Fruit fly (Drosophila melanogaster): ENCODE results near the gene ranshi.

The ranshi gene

dm6 chr3R:8731597-8732263 is 2.2 kb upstream of the ranshi start, which contains the start of the genes M1BP and CG8202 (continued):
- 0 out of 2 replicates have a peak, but pooled peaks have one; percentile 40 for TF ChIP-seq dati (GFP tag; IDR thresholded peaks at IDR 0.05)
- peak; percentile 87 for TF ChIP-seq CG6765 (GFP tag; optimal IDR thresholded peaks at IDR 0.05)
- peak; percentile 7 for TF ChIP-seq jumu (GFP tag; optimal IDR thresholded peaks at IDR 0.05)
- no peak for TF ChIP-seq amos (GFP tag; IDR thresholded peaks at IDR 0.05; ENCODE audit: partially characterized antibody)
- no peak for TF ChIP-seq cas (GFP tag; IDR thresholded peaks at IDR 0.05)
- TF ChIP-seq bbx (GFP tag; IDR thresholded peaks at IDR 0.05; ENCODE audit: partially characterized antibody) = no peak
- TF ChIP-seq Dll (GFP tag; IDR thresholded peaks at IDR 0.05; ENCODE audit: partially characterized antibody) = no peak
- TF ChIP-seq Myb (GFP tag; optimal IDR thresholded peaks at IDR 0.05) = peak; percentile 41
- peak; percentile 83 for TF ChIP-seq vvl (GFP tag; IDR thresholded peaks at IDR 0.05)
- TF ChIP-seq cato (GFP tag; optimal IDR thresholded peaks at IDR 0.05; ENCODE audit: borderline replicate concordance) = peak; percentile 81
- peak; percentile 83 for TF ChIP-seq Aef1 (GFP tag; IDR thresholded peaks at IDR 0.05)
- TF ChIP-seq Gsc (GFP tag; IDR thresholded peaks at IDR 0.05) = no peak; the same call in 1 of the 2 replicates
- no peak for TF ChIP-seq CG15011 (GFP tag; optimal IDR thresholded peaks at IDR 0.05)
- TF ChIP-seq CG10462 (GFP tag; optimal IDR thresholded peaks at IDR 0.05) = peak; percentile 78
- TF ChIP-seq p53 (GFP tag; optimal IDR thresholded peaks at IDR 0.05) = no peak
- no peak for TF ChIP-seq gt (GFP tag; IDR thresholded peaks at IDR 0.05)
- peak; percentile 97 for TF ChIP-seq CG2678 (tag; optimal IDR thresholded peaks at IDR 0.05)
- peak; percentile 85 for TF ChIP-seq CG10654 (GFP tag; optimal IDR thresholded peaks at IDR 0.05)
- TF ChIP-seq CG3838 (GFP tag; optimal IDR thresholded peaks at IDR 0.05) = peak; percentile 24
- TF ChIP-seq az2 (GFP tag; optimal IDR thresholded peaks at IDR 0.05) = peak; percentile 91
- TF ChIP-seq Usf (GFP tag; optimal IDR thresholded peaks at IDR 0.05) = peak; percentile 87
- peak; percentile 0 for TF ChIP-seq vfl (GFP tag; optimal IDR thresholded peaks at IDR 0.05)
- peak; percentile 88 for TF ChIP-seq CG6854 (GFP tag; optimal IDR thresholded peaks at IDR 0.05)
- TF ChIP-seq CG10274 (GFP tag; optimal IDR thresholded peaks at IDR 0.05) = no peak
- peak; percentile 63 for TF ChIP-seq danr (GFP tag; IDR thresholded peaks at IDR 0.05)
- peak; percentile 83 for TF ChIP-seq fd3F (GFP tag; optimal IDR thresholded peaks at IDR 0.05)
- peak; percentile 78 for TF ChIP-seq CG12299 (tag; optimal IDR thresholded peaks at IDR 0.05)
- peak; percentile 74 for TF ChIP-seq ewg (GFP tag; optimal IDR thresholded peaks at IDR 0.05)
- TF ChIP-seq pum (GFP tag; optimal IDR thresholded peaks at IDR 0.05) = peak; percentile 56
- TF ChIP-seq CG33557 (GFP tag; optimal IDR thresholded peaks at IDR 0.05) = peak; percentile 94
- TF ChIP-seq Asciz (GFP tag; optimal IDR thresholded peaks at IDR 0.05) = peak; percentile 83
- TF ChIP-seq Hmx (GFP tag; optimal IDR thresholded peaks at IDR 0.05) = no peak
- peak; percentile 4 for TF ChIP-seq tup (GFP tag; optimal IDR thresholded peaks at IDR 0.05)
- TF ChIP-seq CG6272 (GFP tag; IDR thresholded peaks at IDR 0.05) = peak; percentile 59; the same call in 1 of the 2 replicates
- peak; percentile 71 for TF ChIP-seq CG14014 (GFP tag; IDR thresholded peaks at IDR 0.05)
- TF ChIP-seq CG15601 (tag; optimal IDR thresholded peaks at IDR 0.05) = peak; percentile 89
- no peak; the same call in 1 of the 2 replicates for TF ChIP-seq Ravus (GFP tag; IDR thresholded peaks at IDR 0.05)
- peak; percentile 91 for TF ChIP-seq PHDP (tag; optimal IDR thresholded peaks at IDR 0.05)
- TF ChIP-seq Opbp (GFP tag; IDR thresholded peaks at IDR 0.05; ENCODE audit: partially characterized antibody) = no peak
- TF ChIP-seq CG6254 (GFP tag; optimal IDR thresholded peaks at IDR 0.05) = peak; percentile 75
- TF ChIP-seq CG9797 (GFP tag; optimal IDR thresholded peaks at IDR 0.05) = peak; percentile 54
- peak; percentile 56; the same call in 1 of the 2 replicates for TF ChIP-seq ssp (GFP tag; IDR thresholded peaks at IDR 0.05)
- no peak for TF ChIP-seq inv (GFP tag; IDR thresholded peaks at IDR 0.05; ENCODE audit: partially characterized antibody)
- peak; percentile 84 for TF ChIP-seq Blimp-1 (GFP tag; optimal IDR thresholded peaks at IDR 0.05)
- peak; percentile 95 for TF ChIP-seq CG4360 (GFP tag; IDR thresholded peaks at IDR 0.05)
- peak; percentile 93 for TF ChIP-seq CG11504 (tag; optimal IDR thresholded peaks at IDR 0.05)
- peak; percentile 38 for TF ChIP-seq CG9609 (GFP tag; optimal IDR thresholded peaks at IDR 0.05)
- TF ChIP-seq CG10959 (GFP tag; IDR thresholded peaks at IDR 0.05) = peak; percentile 62
- peak; percentile 91 for TF ChIP-seq dmrt99B (tag; optimal IDR thresholded peaks at IDR 0.05)

Measured in whole organism, embryonic.